Worm (Caenorhabditis elegans) whole organism, late embryonic: ENCODE results near the gene dach-1.

ENCODE experiments used
- C38D4.7 ChIP-seq: fragments of 200-800 bp; sonication (Bioruptor generic); optimal IDR thresholded peaks from 2 replicates; lab custom pipeline; 2018; ENCODE audit warnings: mild to moderate bottlenecking, missing genetic modification characterization, moderate library complexity, missing compliant biosample characterization
- F13H6.1 ChIP-seq: sonication (generic microtip); optimal IDR thresholded peaks from 2 replicates; lab custom pipeline; 2016; ENCODE audit warnings: missing genetic modification characterization, missing compliant biosample characterization
- K02D7.2 ChIP-seq: sonication (generic microtip); optimal IDR thresholded peaks from 2 replicates; lab custom pipeline; 2017; ENCODE audit warnings: mild to moderate bottlenecking, missing genetic modification characterization, missing compliant biosample characterization
- K09A11.1 ChIP-seq: sonication (generic microtip); optimal IDR thresholded peaks from 2 replicates; lab custom pipeline; 2017; ENCODE audit warnings: antibody characterized with exemption, mild to moderate bottlenecking, missing genetic modification characterization, missing compliant biosample characterization; ENCODE audit not compliant: insufficient read depth
- T23F11.4 ChIP-seq: fragments of 200-800 bp; sonication (Bioruptor generic); optimal IDR thresholded peaks from 2 replicates; lab custom pipeline; 2018; ENCODE audit warnings: mild to moderate bottlenecking, missing genetic modification characterization, missing compliant biosample characterization
- ama-1 ChIP-seq: fragments of 150-350 bp; optimal IDR thresholded peaks from 2 replicates; lab custom pipeline; 2014
- ceh-14 ChIP-seq: sonication (generic microtip); optimal IDR thresholded peaks from 2 replicates; lab custom pipeline; 2016; ENCODE audit warnings: missing genotype, missing genetic modification characterization, missing compliant biosample characterization
- ceh-18 ChIP-seq: sonication (generic microtip); optimal IDR thresholded peaks from 2 replicates; lab custom pipeline; 2016; ENCODE audit warnings: missing genetic modification characterization, missing compliant biosample characterization
- ceh-22 ChIP-seq: sonication (generic microtip); optimal IDR thresholded peaks from 2 replicates; lab custom pipeline; 2017; ENCODE audit warnings: missing biosample characterization, missing genetic modification characterization
- ceh-30 ChIP-seq: fragments of 150-350 bp; optimal IDR thresholded peaks from 2 replicates; lab custom pipeline; 2014; ENCODE audit warnings: missing biosample characterization, missing genetic modification characterization
- ceh-31 ChIP-seq: sonication (generic microtip); optimal IDR thresholded peaks from 2 replicates; lab custom pipeline; 2016; ENCODE audit warnings: missing genetic modification characterization, missing compliant biosample characterization
- ceh-6 ChIP-seq: fragments of 200-800 bp; sonication (Bioruptor generic); optimal IDR thresholded peaks from 2 replicates; lab custom pipeline; 2018; ENCODE audit warnings: mild to moderate bottlenecking, missing genetic modification characterization, missing compliant biosample characterization
- che-1 ChIP-seq: sonication (generic microtip); optimal IDR thresholded peaks from 2 replicates; lab custom pipeline; 2016; ENCODE audit warnings: mild to moderate bottlenecking, missing genetic modification characterization, missing compliant biosample characterization
- eyg-1 ChIP-seq: sonication (generic microtip); optimal IDR thresholded peaks from 2 replicates; lab custom pipeline; 2016; ENCODE audit warnings: missing genotype, missing genetic modification characterization, missing compliant biosample characterization
- fax-1 ChIP-seq: sonication (generic microtip); optimal IDR thresholded peaks from 2 replicates; lab custom pipeline; 2016; ENCODE audit warnings: missing genotype, missing genetic modification characterization, missing compliant biosample characterization
- fkh-6 ChIP-seq: sonication (generic microtip); optimal IDR thresholded peaks from 2 replicates; lab custom pipeline; 2016; ENCODE audit warnings: missing genetic modification characterization, missing compliant biosample characterization
- hlh-15 ChIP-seq: sonication (generic microtip); optimal IDR thresholded peaks from 2 replicates; lab custom pipeline; 2016; ENCODE audit warnings: missing genetic modification characterization, missing compliant biosample characterization
- hlh-6 ChIP-seq: sonication (generic microtip); optimal IDR thresholded peaks from 2 replicates; lab custom pipeline; 2016; ENCODE audit warnings: missing genotype, missing genetic modification characterization, missing compliant biosample characterization
- mec-3 ChIP-seq: sonication (generic microtip); optimal IDR thresholded peaks from 2 replicates; lab custom pipeline; 2016; ENCODE audit warnings: borderline replicate concordance, missing genetic modification characterization, missing compliant biosample characterization
- nfya-1 ChIP-seq: sonication (generic microtip); optimal IDR thresholded peaks from 2 replicates; lab custom pipeline; 2017; ENCODE audit warnings: missing genetic modification characterization, mild to moderate bottlenecking, missing compliant biosample characterization, antibody characterized with exemption, moderate library complexity
- nhr-11 ChIP-seq: fragments of 150-350 bp; optimal IDR thresholded peaks from 2 replicates; lab custom pipeline; 2014; ENCODE audit warnings: missing biosample characterization, missing genetic modification characterization
- nhr-232 ChIP-seq: sonication (generic microtip); optimal IDR thresholded peaks from 2 replicates; lab custom pipeline; 2016; ENCODE audit warnings: missing genetic modification characterization, missing compliant biosample characterization
- pax-1 ChIP-seq: fragments of 150-350 bp; optimal IDR thresholded peaks from 2 replicates; lab custom pipeline; 2014; ENCODE audit warnings: missing biosample characterization, missing genetic modification characterization
- pha-4 ChIP-seq: fragments of 150-350 bp; optimal IDR thresholded peaks from 2 replicates; lab custom pipeline; 2018; ENCODE audit warnings: missing biosample characterization, missing genetic modification reagents, missing genetic modification characterization
- pqm-1 ChIP-seq: sonication (generic microtip); optimal IDR thresholded peaks from 2 replicates; lab custom pipeline; 2016; ENCODE audit warnings: missing genetic modification characterization, missing compliant biosample characterization
- rnt-1 ChIP-seq: sonication (generic microtip); optimal IDR thresholded peaks from 2 replicates; lab custom pipeline; 2016; ENCODE audit warnings: missing genetic modification characterization, missing compliant biosample characterization
- sdc-2 ChIP-seq: sonication (generic microtip); optimal IDR thresholded peaks from 2 replicates; lab custom pipeline; 2016; ENCODE audit warnings: missing genotype, missing genetic modification characterization, missing compliant biosample characterization
- unc-3 ChIP-seq, 2 experiments: fragments of 200-800 bp in 1 of 2; sonication (Bioruptor generic) in 1 of 2; sonication (generic microtip) in 1 of 2; conservative IDR thresholded peaks in 1 of 2; optimal IDR thresholded peaks in 1 of 2; 2 replicates each; pipeline versions ENCODE4 v1.3.6 to Lab custom; 2016 to 2022; ENCODE audit warnings: missing compliant biosample characterization in 2 of 2, missing genetic modification characterization in 2 of 2, missing genetic modification reagents in 1 of 2
- unc-55 ChIP-seq: sonication (generic microtip); optimal IDR thresholded peaks from 2 replicates; lab custom pipeline; 2017; ENCODE audit warnings: missing biosample characterization, missing genetic modification reagents, missing genetic modification characterization
- zip-5 ChIP-seq: sonication (generic microtip); optimal IDR thresholded peaks from 2 replicates; lab custom pipeline; 2016; ENCODE audit warnings: missing genetic modification characterization, missing compliant biosample characterization

The dach-1 gene

ce11 chrV:3949723-3950122 is at the start of gene dach-1:
Gene dach-1 (plus strand): TSS chrV:3950023.
- TF ChIP-seq mec-3 (no peak), che-1 (tag; lab: Kevin White, UChicago) (no peak), eyg-1 (no peak), zip-5 (tag; lab: Kevin White, UChicago) (no peak), rnt-1 (tag; lab: Kevin White, UChicago) (no peak), unc-55 (GFP tag; lab: Kevin White, UChicago) (no peak), T23F11.4 (GFP tag; lab: Kevin White, UChicago) (no peak), ceh-22 (tag; lab: Kevin White, UChicago) (no peak)

- TF ChIP-seq zip-5 (tag; lab: Kevin White, UChicago) (no peak), che-1 (tag; lab: Kevin White, UChicago) (no peak)
Measured at ce11 chrV:3900102-3900501, 49.7 kb upstream of the dach-1 start, which contains the start of gene irld-22. Gene irld-22 (minus strand): TSS chrV:3900202.

DNA sequence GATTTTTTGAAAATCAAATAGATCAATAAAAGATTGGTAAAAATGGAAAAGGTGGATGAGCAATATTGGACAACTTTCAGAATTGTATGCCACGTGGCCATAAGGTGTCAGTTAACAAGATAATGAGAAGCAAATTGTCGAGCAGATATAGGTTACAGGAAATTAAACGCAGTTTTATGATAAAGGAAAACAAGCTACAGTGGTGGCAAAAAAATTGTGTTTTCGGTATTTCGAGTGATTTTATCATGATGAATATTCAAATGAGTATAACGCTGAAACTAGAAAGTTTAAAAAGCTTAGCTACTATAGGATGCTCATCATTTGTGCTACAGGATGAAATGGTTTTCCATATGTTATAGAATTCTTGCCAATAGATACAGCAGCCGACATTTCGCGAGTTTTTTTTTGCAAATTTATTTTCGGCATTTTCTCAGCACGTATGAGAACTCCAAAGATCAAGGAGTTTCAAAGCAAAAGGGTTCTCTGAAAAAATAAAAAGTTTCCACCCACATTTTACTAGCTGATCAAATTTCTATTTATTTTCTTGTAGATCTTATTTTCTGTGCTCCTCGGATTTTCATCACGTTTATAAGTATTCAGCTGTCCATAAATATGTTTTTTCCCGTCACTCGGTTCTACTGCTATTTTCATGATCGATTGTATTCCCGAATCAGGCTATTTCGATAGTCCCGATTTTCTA is 47.2 kb upstream of the dach-1 start, which contains the start of the genes str-229 and srh-190:
str-229 (minus strand) TSS at position 101 of the 700 bp plus-strand sequence.
srh-190 (plus strand) TSS at position 650 of the 700 bp plus-strand sequence.
- TF ChIP-seq unc-3 (GFP tag; conservative IDR thresholded peaks at IDR 0.05; lab: Robert Waterston, UW) (no peak), unc-3 (tag; optimal IDR thresholded peaks at IDR 0.05; lab: Kevin White, UChicago) (no peak), ama-1 (lab: Kevin White, UChicago) (no peak), pax-1 (tag; lab: Kevin White, UChicago) (no peak), F13H6.1 (tag; lab: Kevin White, UChicago) (no peak), K02D7.2 (tag; lab: Kevin White, UChicago) (no peak), che-1 (tag; lab: Kevin White, UChicago) (no peak), nfya-1 (tag; lab: Kevin White, UChicago) (no peak), K09A11.1 (tag; lab: Kevin White, UChicago) (no peak), hlh-15 (tag; lab: Kevin White, UChicago) (no peak)

DNA sequence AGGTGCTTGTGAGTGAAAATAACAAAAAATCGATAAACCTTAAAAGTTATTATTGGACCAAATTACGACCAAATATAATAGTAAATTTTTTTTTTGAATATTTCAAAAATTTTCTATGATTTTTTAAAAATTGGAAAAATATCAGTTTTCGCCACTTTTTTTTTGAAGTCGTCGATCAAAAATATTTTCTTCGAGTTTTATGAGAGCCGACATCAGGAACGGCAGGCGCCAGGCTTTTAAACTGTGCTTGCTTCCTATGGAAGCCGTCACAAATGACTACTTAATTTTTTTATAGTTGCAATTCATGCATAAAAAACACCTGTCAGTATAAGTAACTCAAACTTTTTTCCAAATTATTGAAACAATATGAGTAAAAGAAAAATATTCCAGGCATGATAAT is 46.4 kb upstream of the dach-1 start:
- TF ChIP-seq unc-55 (GFP tag; lab: Kevin White, UChicago) (no peak), nhr-11 (tag; lab: Kevin White, UChicago) (no peak), ceh-30 (tag; lab: Kevin White, UChicago) (no peak), T23F11.4 (GFP tag; lab: Kevin White, UChicago) (no peak), fkh-6 (tag; lab: Kevin White, UChicago) (no peak), pqm-1 (tag; lab: Kevin White, UChicago) (no peak), ceh-6 (GFP tag; lab: Kevin White, UChicago) (no peak), hlh-6 (no peak), F13H6.1 (tag; lab: Kevin White, UChicago) (no peak), C38D4.7 (GFP tag; lab: Kevin White, UChicago) (no peak), ceh-31 (tag; lab: Kevin White, UChicago) (no peak)

DNA sequence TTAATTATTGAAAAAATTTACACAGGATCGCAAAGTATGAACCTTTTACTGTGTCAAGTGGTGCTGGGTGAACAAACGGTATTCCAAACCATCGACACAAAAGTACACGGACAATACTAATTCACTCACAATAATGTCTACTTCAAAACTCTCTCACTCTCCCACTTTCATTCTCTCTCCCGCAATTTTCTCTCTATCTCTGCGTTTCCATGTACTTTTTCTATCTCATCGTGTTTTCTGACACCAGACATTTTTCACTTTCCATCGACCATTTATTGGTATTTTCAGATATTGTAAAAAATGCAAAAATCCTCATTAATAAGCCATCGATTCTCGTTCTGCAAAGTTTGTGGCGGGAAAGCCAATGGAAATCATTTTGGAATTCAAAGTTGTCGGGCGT is 44.0 kb upstream of the dach-1 start, which contains the start of gene nhr-156:
nhr-156 (plus strand) TSS at position 266 of the 400 bp plus-strand sequence.
- TF ChIP-seq pha-4, result no peak
- TF ChIP-seq fax-1, result no peak
- no peak for TF ChIP-seq ceh-14 (tag; lab: Kevin White, UChicago)
- no peak for TF ChIP-seq ceh-18 (tag; lab: Kevin White, UChicago)
- TF ChIP-seq K09A11.1 (tag; lab: Kevin White, UChicago), result no peak
- TF ChIP-seq nhr-232 (tag; lab: Kevin White, UChicago), result no peak
- TF ChIP-seq zip-5 (tag; lab: Kevin White, UChicago), result no peak
- no peak for TF ChIP-seq sdc-2 (tag; lab: Kevin White, UChicago)
- TF ChIP-seq unc-3 (GFP tag; conservative IDR thresholded peaks at IDR 0.05; lab: Robert Waterston, UW), result no peak
- no peak for TF ChIP-seq unc-3 (tag; optimal IDR thresholded peaks at IDR 0.05; lab: Kevin White, UChicago)
- TF ChIP-seq, all 69 proteins: peak for 0
